Fruit fly (Drosophila melanogaster) whole organism, wandering third instar larva: Measurements from ENCODE around the gene Ubc6.

Experiments
- Abd-B ChIP-seq: fragments of >200 bp; optimal IDR thresholded peaks from 2 replicates; lab custom pipeline; 2017; ENCODE audit warnings: missing biosample characterization, missing genetic modification characterization
- CG32264 ChIP-seq: fragments of 200-800 bp; sonication (Bioruptor generic); optimal IDR thresholded peaks from 2 replicates; lab custom pipeline; 2016; ENCODE audit warnings: missing biosample characterization, missing genetic modification characterization
- CG9705 ChIP-seq: fragments of 200-800 bp; sonication (Bioruptor generic); optimal IDR thresholded peaks from 2 replicates; lab custom pipeline; 2018; ENCODE audit warnings: missing biosample characterization, mild to moderate bottlenecking, missing genetic modification characterization
- CrebA ChIP-seq: fragments of 200-800 bp; sonication (Bioruptor generic); optimal IDR thresholded peaks from 2 replicates; lab custom pipeline; 2016; ENCODE audit warnings: missing biosample characterization, mild to moderate bottlenecking, missing genetic modification characterization, borderline replicate concordance
- Dfd ChIP-seq: fragments of >200 bp; optimal IDR thresholded peaks from 2 replicates; lab custom pipeline; 2017; ENCODE audit warnings: missing biosample characterization, missing genetic modification characterization
- Dif ChIP-seq: fragments of 200-275, 200-300 bp; sonication (Bioruptor generic); optimal IDR thresholded peaks from 2 replicates; lab custom pipeline; 2018; ENCODE audit warnings: missing biosample characterization, missing genetic modification characterization; ENCODE audit not compliant: partially characterized antibody
- GATAd ChIP-seq: sonication (Bioruptor generic); optimal IDR thresholded peaks from 2 replicates; lab custom pipeline; 2016; ENCODE audit warnings: missing biosample characterization, missing genetic modification characterization
- HLH106 ChIP-seq: fragments of 200-800 bp; optimal IDR thresholded peaks from 3 replicates; lab custom pipeline; 2019; ENCODE audit warnings: missing biosample characterization, mild to moderate bottlenecking, missing genetic modification characterization, moderate library complexity
- Hnf4 ChIP-seq: fragments of 200-800 bp; sonication (Bioruptor generic); optimal IDR thresholded peaks from 2 replicates; lab custom pipeline; 2016; ENCODE audit warnings: missing biosample characterization, mild to moderate bottlenecking, missing genetic modification characterization
- Hr78 ChIP-seq: fragments of >200 bp; optimal IDR thresholded peaks from 2 replicates; lab custom pipeline; 2017; ENCODE audit warnings: missing biosample characterization, missing genetic modification characterization
- Hr83 ChIP-seq: fragments of 200-300 bp; sonication (Bioruptor generic); optimal IDR thresholded peaks from 2 replicates; lab custom pipeline; 2016; ENCODE audit warnings: missing biosample characterization, mild to moderate bottlenecking, missing genetic modification characterization, moderate library complexity; ENCODE audit not compliant: poor library complexity, severe bottlenecking
- Jra ChIP-seq: sonication (Bioruptor generic); optimal IDR thresholded peaks from 2 replicates; lab custom pipeline; 2016; ENCODE audit warnings: missing biosample characterization, missing genetic modification characterization
- Mio ChIP-seq: sonication (Bioruptor generic); optimal IDR thresholded peaks from 2 replicates; lab custom pipeline; 2016; ENCODE audit warnings: missing biosample characterization, missing genetic modification characterization
- Myc ChIP-seq: fragments of >200 bp; optimal IDR thresholded peaks from 2 replicates; lab custom pipeline; 2017
- N ChIP-seq: fragments of >200 bp; optimal IDR thresholded peaks from 2 replicates; lab custom pipeline; 2018; ENCODE audit warnings: missing biosample characterization, missing external identifiers, missing genetic modification characterization
- OdsH ChIP-seq: fragments of 200-800 bp; sonication (Bioruptor generic); optimal IDR thresholded peaks from 2 replicates; lab custom pipeline; 2016; ENCODE audit warnings: missing biosample characterization, mild to moderate bottlenecking, missing genetic modification characterization
- Rel ChIP-seq, 2 experiments: fragments of 200-800 bp; sonication (Bioruptor generic) in 1 of 2; optimal IDR thresholded peaks; 2 replicates in 1 of 2; 3 replicates in 1 of 2; lab custom pipeline; 2016 to 2019; ENCODE audit warnings: mild to moderate bottlenecking in 2 of 2, missing biosample characterization in 2 of 2, missing genetic modification characterization in 2 of 2, moderate library complexity in 1 of 2
- Sp1 ChIP-seq: fragments of 200-800 bp; sonication (Bioruptor generic); optimal IDR thresholded peaks from 3 replicates; lab custom pipeline; 2019; ENCODE audit warnings: missing biosample characterization, mild to moderate bottlenecking, missing genetic modification characterization, moderate library complexity
- Vsx2 ChIP-seq: fragments of 200-300, 225-300 bp; sonication (Bioruptor generic); optimal IDR thresholded peaks from 2 replicates; lab custom pipeline; 2018; ENCODE audit warnings: missing biosample characterization, missing genetic modification characterization; ENCODE audit not compliant: partially characterized antibody
- br ChIP-seq: fragments of 200-800 bp; sonication (Bioruptor generic); optimal IDR thresholded peaks from 2 replicates; lab custom pipeline; 2016; ENCODE audit warnings: missing biosample characterization, missing genetic modification characterization
- brk ChIP-seq: fragments of 200-800 bp; sonication (Bioruptor generic); optimal IDR thresholded peaks from 2 replicates; lab custom pipeline; 2016; ENCODE audit warnings: missing biosample characterization, mild to moderate bottlenecking, missing genetic modification characterization
- dl ChIP-seq, 2 experiments: fragments of 175-275, 200-275 bp in 1 of 2; fragments of 200-275 bp in 1 of 2; sonication (Bioruptor generic); optimal IDR thresholded peaks; lab custom pipeline; 2018; ENCODE audit warnings: mild to moderate bottlenecking in 2 of 2, missing biosample characterization in 2 of 2, missing genetic modification characterization in 2 of 2, moderate library complexity in 2 of 2; ENCODE audit not compliant: partially characterized antibody in 2 of 2, insufficient read depth in 1 of 2
- dmrt93B ChIP-seq: fragments of 200-800 bp; sonication (Bioruptor generic); optimal IDR thresholded peaks from 2 replicates; lab custom pipeline; 2018; ENCODE audit warnings: missing biosample characterization, mild to moderate bottlenecking, missing genetic modification characterization
- dsf ChIP-seq: sonication (Bioruptor generic); optimal IDR thresholded peaks from 2 replicates; lab custom pipeline; 2016; ENCODE audit warnings: missing biosample characterization, missing genetic modification characterization, borderline replicate concordance
- ey ChIP-seq: fragments of 200-800 bp; sonication (Bioruptor generic); optimal IDR thresholded peaks from 2 replicates; lab custom pipeline; 2016; ENCODE audit warnings: missing biosample characterization, missing genetic modification characterization
- foxo ChIP-seq, 2 experiments: fragments of 200-800 bp; sonication (Bioruptor generic); optimal IDR thresholded peaks; 2 replicates in 1 of 2; 3 replicates in 1 of 2; lab custom pipeline; 2016 to 2017; ENCODE audit warnings: missing biosample characterization in 2 of 2, missing genetic modification characterization in 2 of 2
- fru ChIP-seq: fragments of 200-800 bp; sonication (Bioruptor generic); optimal IDR thresholded peaks from 3 replicates; lab custom pipeline; 2016; ENCODE audit warnings: missing biosample characterization, mild to moderate bottlenecking, missing genetic modification characterization
- h ChIP-seq: fragments of 200-800 bp; sonication (Bioruptor generic); optimal IDR thresholded peaks from 3 replicates; lab custom pipeline; 2016; ENCODE audit warnings: missing biosample characterization, mild to moderate bottlenecking, missing genetic modification characterization
- jim ChIP-seq: fragments of 175-275, 200-325 bp; sonication (Bioruptor generic); optimal IDR thresholded peaks from 2 replicates; lab custom pipeline; 2016; ENCODE audit warnings: missing biosample characterization, mild to moderate bottlenecking, missing genetic modification characterization
- lola ChIP-seq: fragments of >200 bp; optimal IDR thresholded peaks from 2 replicates; lab custom pipeline; 2017; ENCODE audit warnings: missing biosample characterization, missing genetic modification characterization
- pan ChIP-seq: fragments of >200 bp; optimal IDR thresholded peaks from 2 replicates; lab custom pipeline; 2017
- psq ChIP-seq: fragments of 200-800 bp; sonication (Bioruptor generic); optimal IDR thresholded peaks from 3 replicates; lab custom pipeline; 2017; ENCODE audit warnings: missing biosample characterization, mild to moderate bottlenecking, missing genetic modification characterization, moderate library complexity
- rgr ChIP-seq: fragments of 200-800 bp; sonication (Bioruptor generic); optimal IDR thresholded peaks from 3 replicates; lab custom pipeline; 2016; ENCODE audit warnings: missing biosample characterization, mild to moderate bottlenecking, missing genetic modification characterization
- sage ChIP-seq: fragments of 200-800 bp; sonication (Bioruptor generic); optimal IDR thresholded peaks from 2 replicates; lab custom pipeline; 2016; ENCODE audit warnings: missing biosample characterization, mild to moderate bottlenecking, missing genetic modification characterization
- sv ChIP-seq: fragments of 200-800 bp; sonication (Bioruptor generic); optimal IDR thresholded peaks from 3 replicates; lab custom pipeline; 2016; ENCODE audit warnings: missing biosample characterization, missing genetic modification characterization
- tai ChIP-seq: sonication (Bioruptor generic); optimal IDR thresholded peaks from 2 replicates; lab custom pipeline; 2016; ENCODE audit warnings: missing biosample characterization, missing genetic modification characterization
- usp ChIP-seq: fragments of >200 bp; optimal IDR thresholded peaks from 2 replicates; lab custom pipeline; 2017; ENCODE audit warnings: missing biosample characterization, missing genetic modification characterization
- woc ChIP-seq: sonication (Bioruptor generic); optimal IDR thresholded peaks from 2 replicates; lab custom pipeline; 2016; ENCODE audit warnings: missing biosample characterization, mild to moderate bottlenecking, missing genetic modification characterization

Ubc6 gene

DNA sequence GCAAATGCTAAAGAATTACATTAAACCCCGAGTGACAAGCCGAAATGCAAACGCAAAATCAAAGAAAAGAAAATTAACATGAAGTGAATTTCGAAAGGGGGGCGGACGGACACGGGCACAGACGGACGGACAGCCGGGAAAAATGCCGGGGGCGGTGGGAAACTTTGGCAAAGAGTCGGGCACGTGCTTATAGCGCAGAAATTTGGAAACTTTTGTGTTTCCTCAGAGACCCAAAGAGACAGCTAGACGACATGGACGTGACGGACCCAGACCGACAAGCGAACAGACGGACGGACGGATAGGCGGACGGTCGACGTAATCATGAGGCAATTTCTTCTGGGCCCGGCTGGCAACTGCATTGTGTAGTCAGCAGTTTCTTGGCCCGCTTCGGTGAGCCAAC is 46.3 kb upstream of the Ubc6 start:
- TF ChIP-seq Dif (GFP tag; lab: Kevin White, UChicago) (no peak), dsf (GFP tag; lab: Kevin White, UChicago) (no peak), brk (GFP tag; lab: Kevin White, UChicago) (no peak), sv (no peak), Vsx2 (GFP tag; lab: Kevin White, UChicago) (no peak), foxo (GFP tag; optimal IDR thresholded peaks at IDR 0.05; lab: Kevin White, UChicago) (no peak), dl (GFP tag; optimal IDR thresholded peaks at IDR 0.05; lab: Kevin White, UChicago; ENCODE audit: insufficient read depth in 1 of 2, partially characterized antibody in 2 of 2) (no peak), CrebA (GFP tag; lab: Kevin White, UChicago) (no peak)

DNA sequence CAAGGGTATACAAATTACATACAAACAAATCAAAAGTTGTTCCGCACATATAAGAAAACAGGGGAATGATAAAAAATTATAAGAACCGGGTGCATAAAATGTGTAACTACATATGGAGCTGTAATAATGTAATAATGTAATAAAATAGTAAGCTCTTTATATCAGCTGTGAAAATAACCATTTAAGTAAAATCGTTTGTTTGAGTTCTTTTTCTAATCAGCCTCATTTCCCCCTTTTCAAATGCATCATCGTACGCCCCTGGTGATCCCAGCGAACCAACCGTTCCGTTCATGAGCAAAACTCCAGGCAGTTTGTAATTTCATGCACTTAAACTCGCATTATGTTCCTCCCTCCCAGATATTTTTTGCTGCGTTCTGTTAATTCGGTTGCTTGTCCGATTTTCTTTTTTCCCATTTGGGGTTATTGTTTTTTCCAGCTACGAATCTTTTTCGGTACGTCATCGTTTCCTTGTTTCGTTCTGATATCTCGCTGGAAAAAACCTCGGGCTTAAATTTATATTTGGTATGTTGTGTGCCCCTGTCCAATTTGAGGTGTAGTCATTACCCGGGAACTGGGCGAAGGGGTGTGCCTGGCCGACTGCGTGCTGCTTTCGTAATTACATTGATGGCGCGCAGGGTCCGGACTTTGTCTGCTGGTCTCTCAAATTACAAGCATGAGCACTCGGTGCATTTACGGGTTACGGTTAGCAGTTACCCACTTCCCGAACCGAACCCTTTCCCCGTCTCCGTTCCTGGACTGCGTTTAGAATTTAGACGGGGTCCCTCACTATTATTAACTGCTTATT is 45.1 kb upstream of the Ubc6 start:
- TF ChIP-seq foxo (GFP tag; optimal IDR thresholded peaks at IDR 0.05; lab: Kevin White, UChicago) (peak in 1 of 2 experiments; percentile 84), sage (peak; percentile 75), tai (GFP tag; lab: Kevin White, UChicago) (peak; percentile 49), sv (no peak), Mio (GFP tag; lab: Kevin White, UChicago) (no peak), N (GFP tag; lab: Kevin White, UChicago) (no peak), Hr78 (GFP tag; lab: Kevin White, UChicago) (no peak), Dif (GFP tag; lab: Kevin White, UChicago) (no peak), brk (GFP tag; lab: Kevin White, UChicago) (no peak), psq (GFP tag; lab: Kevin White, UChicago) (peak; percentile 67), Hnf4 (peak; percentile 68), Dfd (GFP tag; lab: Kevin White, UChicago) (no peak), dmrt93B (peak; percentile 65), OdsH (GFP tag; lab: Kevin White, UChicago) (peak; percentile 82), dl (GFP tag; optimal IDR thresholded peaks at IDR 0.05; lab: Kevin White, UChicago; ENCODE audit: insufficient read depth in 1 of 2, partially characterized antibody in 2 of 2) (no peak), jim (GFP tag; lab: Kevin White, UChicago) (no peak), HLH106 (tag; lab: Kevin White, UChicago) (peak; percentile 83), Abd-B (no peak), Sp1 (GFP tag; lab: Kevin White, UChicago) (peak; percentile 73), rgr (GFP tag; lab: Kevin White, UChicago) (peak; percentile 66), h (GFP tag; lab: Kevin White, UChicago) (peak; percentile 76), Myc (no peak), woc (peak; percentile 46), CG32264 (GFP tag; lab: Kevin White, UChicago) (peak; percentile 26), usp (no peak), Hr83 (GFP tag; lab: Kevin White, UChicago) (no peak), dsf (GFP tag; lab: Kevin White, UChicago) (no peak), ey (GFP tag; lab: Kevin White, UChicago) (peak; percentile 75), Rel (GFP tag; optimal IDR thresholded peaks at IDR 0.05; lab: Kevin White, UChicago) (no peak), Rel (tag; optimal IDR thresholded peaks at IDR 0.05; lab: Kevin White, UChicago) (peak; percentile 28), br (GFP tag; lab: Kevin White, UChicago) (peak; percentile 72), CG9705 (GFP tag; lab: Kevin White, UChicago) (peak; percentile 20), lola (no peak), Jra (no peak), pan (lab: Kevin White, UChicago) (no peak), GATAd (GFP tag; lab: Kevin White, UChicago) (no peak), CrebA (GFP tag; lab: Kevin White, UChicago) (no peak), Vsx2 (GFP tag; lab: Kevin White, UChicago) (no peak), fru (GFP tag; lab: Kevin White, UChicago) (peak; percentile 83)
